Fruit fly (Drosophila melanogaster): ENCODE results near the gene CG9168.

Gene CG9168

dm6 chr3L:1370939-1371338 is 39.9 kb upstream of the CG9168 start (continued):
- peak; percentile 13 for TF ChIP-seq Chrac-16 (GFP tag; optimal IDR thresholded peaks at IDR 0.05)
- peak; percentile 24 for TF ChIP-seq CG12769 (tag; optimal IDR thresholded peaks at IDR 0.05)
- peak; percentile 54 for TF ChIP-seq HLH3B (GFP tag; IDR thresholded peaks at IDR 0.05)
- peak; percentile 36; the same call in 1 of the 2 replicates for TF ChIP-seq Xrp1 (GFP tag; IDR thresholded peaks at IDR 0.05)
- peak; percentile 40 for TF ChIP-seq CG30403 (GFP tag; optimal IDR thresholded peaks at IDR 0.05)
- peak; percentile 2 for TF ChIP-seq fd96Cb (tag; optimal IDR thresholded peaks at IDR 0.05)
- peak; percentile 12 for TF ChIP-seq Sox100B (GFP tag; optimal IDR thresholded peaks at IDR 0.05)
- TF ChIP-seq crol (GFP tag; IDR thresholded peaks at IDR 0.05): no peak
- no peak for TF ChIP-seq seq (GFP tag; IDR thresholded peaks at IDR 0.05)
- no peak for TF ChIP-seq sens-2 (GFP tag; IDR thresholded peaks at IDR 0.05)
- TF ChIP-seq yki (optimal IDR thresholded peaks at IDR 0.05): no peak
- TF ChIP-seq Hr39 (optimal IDR thresholded peaks at IDR 0.05): no peak
- no peak for TF ChIP-seq CG17568 (GFP tag; optimal IDR thresholded peaks at IDR 0.05)
- TF ChIP-seq Asciz (GFP tag; optimal IDR thresholded peaks at IDR 0.05): no peak
- peak; percentile 8; the same call in 1 of the 2 replicates for TF ChIP-seq lmd (GFP tag; IDR thresholded peaks at IDR 0.05)
- peak; percentile 6 for TF ChIP-seq CG10654 (GFP tag; optimal IDR thresholded peaks at IDR 0.05)
- TF ChIP-seq Dip2 (GFP tag; IDR thresholded peaks at IDR 0.05): no peak
- peak in 1 of 2 experiments; percentile 52 for TF ChIP-seq Hr51 (GFP tag; optimal IDR thresholded peaks at IDR 0.05)
- peak; percentile 42 for TF ChIP-seq Ptx1 (GFP tag; IDR thresholded peaks at IDR 0.05)
- TF ChIP-seq CG10267 (tag; optimal IDR thresholded peaks at IDR 0.05): no peak
- TF ChIP-seq CG31441 (GFP tag; IDR thresholded peaks at IDR 0.05): 0 out of 2 replicates have a peak, but pooled peaks have one; percentile 19
- TF ChIP-seq CG6689 (GFP tag; IDR thresholded peaks at IDR 0.05): no peak
- no peak for TF ChIP-seq Rfx (GFP tag; IDR thresholded peaks at IDR 0.05)
- no peak for TF ChIP-seq CG43689 (GFP tag; IDR thresholded peaks at IDR 0.05)
- TF ChIP-seq CG17359 (tag; optimal IDR thresholded peaks at IDR 0.05): peak; percentile 37
- no peak for TF ChIP-seq Doc2 (GFP tag; IDR thresholded peaks at IDR 0.05)
- TF ChIP-seq Awh (GFP tag; IDR thresholded peaks at IDR 0.05): no peak
- no peak for TF ChIP-seq CG8359 (GFP tag; optimal IDR thresholded peaks at IDR 0.05; ENCODE audit: borderline replicate concordance)
- no peak for TF ChIP-seq hkb (optimal IDR thresholded peaks at IDR 0.05)
- peak; percentile 43; the same call in 1 of the 2 replicates for TF ChIP-seq hkb (GFP tag; IDR thresholded peaks at IDR 0.05)
- TF ChIP-seq Oli (tag; optimal IDR thresholded peaks at IDR 0.05): peak; percentile 54
- TF ChIP-seq Bgb (GFP tag; IDR thresholded peaks at IDR 0.05; ENCODE audit: partially characterized antibody): no peak
- TF ChIP-seq da (GFP tag; optimal IDR thresholded peaks at IDR 0.05): no peak
- peak; percentile 17 for TF ChIP-seq ATbp (GFP tag; optimal IDR thresholded peaks at IDR 0.05)
- TF ChIP-seq Spps (tag; optimal IDR thresholded peaks at IDR 0.05): no peak
- TF ChIP-seq CG34422 (GFP tag; IDR thresholded peaks at IDR 0.05): 0 out of 3 replicates have a peak, but pooled peaks have one; percentile 42
- TF ChIP-seq Optix (GFP tag; IDR thresholded peaks at IDR 0.05): no peak
- TF ChIP-seq CG32772 (GFP tag; IDR thresholded peaks at IDR 0.05): no peak
- peak; percentile 14 for TF ChIP-seq ind (GFP tag; optimal IDR thresholded peaks at IDR 0.05)
- no peak for TF ChIP-seq pita (GFP tag; optimal IDR thresholded peaks at IDR 0.05)
- no peak for TF ChIP-seq CG12299 (tag; optimal IDR thresholded peaks at IDR 0.05)
- TF ChIP-seq CG1602 (GFP tag; optimal IDR thresholded peaks at IDR 0.05): no peak
- TF ChIP-seq Fer1 (GFP tag; optimal IDR thresholded peaks at IDR 0.05): no peak
- TF ChIP-seq bsh (GFP tag; optimal IDR thresholded peaks at IDR 0.05): peak in 1 of 2 experiments; percentile 38
- TF ChIP-seq klu (GFP tag; IDR thresholded peaks at IDR 0.05): no peak
- no peak for TF ChIP-seq tx (GFP tag; optimal IDR thresholded peaks at IDR 0.05)
- peak; percentile 8 for TF ChIP-seq CG15269 (tag; optimal IDR thresholded peaks at IDR 0.05)
- peak; percentile 38 for TF ChIP-seq lab (GFP tag; optimal IDR thresholded peaks at IDR 0.05)
- peak; percentile 56 for TF ChIP-seq CG11504 (tag; optimal IDR thresholded peaks at IDR 0.05)
- TF ChIP-seq CG10209 (GFP tag; optimal IDR thresholded peaks at IDR 0.05): no peak
- TF ChIP-seq CG10321 (GFP tag; IDR thresholded peaks at IDR 0.05): no peak
- TF ChIP-seq Vsx1 (GFP tag; optimal IDR thresholded peaks at IDR 0.05): no peak

Measured in whole organism, embryonic.